Worm (Caenorhabditis elegans) whole organism, late embryonic: ENCODE results near the gene F45E1.2.

Source experiments
- ceh-6 ChIP-seq: fragments of 200-800 bp; sonication (Bioruptor generic); optimal IDR thresholded peaks from 2 replicates; lab custom pipeline; 2018; ENCODE audit warnings: mild to moderate bottlenecking, missing genetic modification characterization, missing compliant biosample characterization
- elt-2 ChIP-seq: sonication (generic microtip); optimal IDR thresholded peaks from 2 replicates; lab custom pipeline; 2016; ENCODE audit warnings: missing genetic modification reagents, missing genetic modification characterization, missing compliant biosample characterization
- nhr-11 ChIP-seq: fragments of 150-350 bp; optimal IDR thresholded peaks from 2 replicates; lab custom pipeline; 2014; ENCODE audit warnings: missing biosample characterization, missing genetic modification characterization
- tbx-2 ChIP-seq: sonication (generic microtip); optimal IDR thresholded peaks from 2 replicates; lab custom pipeline; 2016; ENCODE audit warnings: missing genetic modification characterization, missing compliant biosample characterization
- unc-86 ChIP-seq: sonication (generic microtip); optimal IDR thresholded peaks from 2 replicates; lab custom pipeline; 2016; ENCODE audit warnings: missing genetic modification characterization, missing compliant biosample characterization

DNA sequence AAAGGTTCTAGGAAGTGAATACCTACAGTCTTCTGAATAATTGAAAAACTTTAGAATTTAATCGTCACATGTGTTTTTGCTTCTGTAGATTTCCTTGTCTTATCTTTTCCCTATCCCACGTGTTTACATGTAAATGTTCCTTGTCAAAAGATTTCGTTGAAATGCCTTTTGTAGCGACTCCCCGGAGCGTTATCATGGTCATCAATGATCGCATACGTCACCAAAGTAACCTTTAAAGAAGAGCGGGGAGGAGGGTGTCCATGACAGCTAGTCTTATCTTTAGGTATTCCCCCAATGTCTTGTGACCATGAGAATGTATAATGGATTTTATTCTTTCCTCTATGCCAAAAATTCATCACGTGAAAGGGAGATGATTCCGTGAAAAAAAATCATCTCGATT, 16.6 kb upstream of the F45E1.2 start:
- no peak for TF ChIP-seq ceh-6 (GFP tag; lab: Kevin White, UChicago)
- peak; percentile 52 for TF ChIP-seq elt-2 (tag; lab: Kevin White, UChicago)
- TF ChIP-seq nhr-11 = no peak
- no peak for TF ChIP-seq unc-86 (tag; lab: Kevin White, UChicago)
- no peak for TF ChIP-seq tbx-2 (tag; lab: Kevin White, UChicago)
